Fruit fly (Drosophila melanogaster) whole organism, embryonic: ENCODE measurements around the gene sro.

ENCODE experiments used
- Bteb2 ChIP-seq: fragments of 200-800 bp; sonication (Bioruptor generic); optimal IDR thresholded peaks from 2 replicates; lab custom pipeline; 2016; ENCODE audit warnings: missing biosample characterization, missing genetic modification characterization
- CG10147 ChIP-seq: fragments of 200-800 bp; sonication (Bioruptor generic); optimal IDR thresholded peaks from 2 replicates; lab custom pipeline; 2019; ENCODE audit warnings: missing biosample characterization, mild to moderate bottlenecking, missing genetic modification characterization, moderate library complexity
- CG11085 ChIP-seq: fragments of 200-800 bp; sonication (Bioruptor generic); IDR thresholded peaks from 2 replicates; pipeline ENCODE4 v1.3.6; 2022; ENCODE audit warnings: missing biosample characterization, missing genetic modification characterization
- CG1233 ChIP-seq: fragments of 200-800 bp; sonication (Bioruptor generic); optimal IDR thresholded peaks from 4 replicates; lab custom pipeline; 2018; ENCODE audit warnings: missing biosample characterization, mild to moderate bottlenecking, missing genetic modification characterization
- CG13775 ChIP-seq: fragments of 200-800 bp; sonication (Bioruptor generic); optimal IDR thresholded peaks from 3 replicates; lab custom pipeline; 2017; ENCODE audit warnings: missing biosample characterization, mild to moderate bottlenecking, missing genetic modification characterization
- CG14710 ChIP-seq: fragments of 200-800 bp; sonication (Bioruptor generic); optimal IDR thresholded peaks from 3 replicates; lab custom pipeline; 2019; ENCODE audit warnings: missing biosample characterization, mild to moderate bottlenecking, missing genetic modification characterization, moderate library complexity
- CG15011 ChIP-seq: fragments of 200-800 bp; sonication (Bioruptor generic); optimal IDR thresholded peaks from 3 replicates; lab custom pipeline; 2018; ENCODE audit warnings: missing biosample characterization, mild to moderate bottlenecking, missing genetic modification characterization
- CG15514 ChIP-seq: fragments of 200-800 bp; sonication (Bioruptor generic); optimal IDR thresholded peaks from 3 replicates; lab custom pipeline; 2017; ENCODE audit warnings: missing biosample characterization, missing genetic modification characterization, mild to moderate bottlenecking, moderate library complexity, missing genetic modification reagents
- CG15601 ChIP-seq: fragments of 200-800 bp; sonication (Bioruptor generic); optimal IDR thresholded peaks from 3 replicates; lab custom pipeline; 2019; ENCODE audit warnings: missing biosample characterization, mild to moderate bottlenecking, missing genetic modification characterization, moderate library complexity
- CG17612 ChIP-seq: fragments of 200-800 bp; sonication (Bioruptor generic); IDR thresholded peaks from 2 replicates; pipeline ENCODE4 v1.3.6; 2022; ENCODE audit warnings: missing biosample characterization, missing genetic modification characterization
- CG18262 ChIP-seq: fragments of 200-800 bp; optimal IDR thresholded peaks from 3 replicates; lab custom pipeline; 2019; ENCODE audit warnings: missing biosample characterization, mild to moderate bottlenecking, missing genetic modification characterization, moderate library complexity
- CG18764 ChIP-seq: fragments of 200-800 bp; sonication (Bioruptor generic); optimal IDR thresholded peaks from 3 replicates; lab custom pipeline; 2016; ENCODE audit warnings: missing biosample characterization, missing genetic modification characterization
- CG33213 ChIP-seq: fragments of 200-800 bp; sonication (Bioruptor generic); optimal IDR thresholded peaks from 3 replicates; lab custom pipeline; 2016; ENCODE audit warnings: missing biosample characterization, missing genetic modification characterization
- CG4328 ChIP-seq: fragments of 200-800 bp; sonication (Bioruptor generic); optimal IDR thresholded peaks from 3 replicates; lab custom pipeline; 2017; ENCODE audit warnings: missing biosample characterization, missing genetic modification reagents, missing genetic modification characterization
- CG4617 ChIP-seq: fragments of 200-800 bp; sonication (Bioruptor generic); optimal IDR thresholded peaks from 3 replicates; lab custom pipeline; 2016; ENCODE audit warnings: missing biosample characterization, missing genetic modification characterization, borderline replicate concordance
- CG6254 ChIP-seq: fragments of 200-800 bp; sonication (Bioruptor generic); optimal IDR thresholded peaks from 3 replicates; lab custom pipeline; 2017; ENCODE audit warnings: mild to moderate bottlenecking, missing biosample characterization, missing genetic modification reagents, missing genetic modification characterization
- CG7928 ChIP-seq: fragments of 200-800 bp; sonication (Bioruptor generic); optimal IDR thresholded peaks from 2 replicates; lab custom pipeline; 2017; ENCODE audit warnings: missing biosample characterization, mild to moderate bottlenecking, missing genetic modification characterization
- CkIIα-i1 ChIP-seq: fragments of 200-800 bp; sonication (Bioruptor generic); IDR thresholded peaks from 2 replicates; pipeline ENCODE4 v1.3.6; 2022; ENCODE audit warnings: missing biosample characterization, missing genetic modification characterization
- ERR ChIP-seq: fragments of 200-800 bp; sonication (Bioruptor generic); optimal IDR thresholded peaks from 2 replicates; lab custom pipeline; 2016; ENCODE audit warnings: missing biosample characterization, missing genetic modification characterization
- Fer3 ChIP-seq: fragments of 200-800 bp; sonication (Bioruptor generic); optimal IDR thresholded peaks from 2 replicates; lab custom pipeline; 2018; ENCODE audit warnings: missing biosample characterization, mild to moderate bottlenecking, missing genetic modification characterization, moderate library complexity
- H15 ChIP-seq: fragments of 200-800 bp; sonication (Bioruptor generic); IDR thresholded peaks from 3 replicates; pipeline ENCODE4 v1.3.6; 2022; ENCODE audit warnings: missing biosample characterization, missing genetic modification characterization
- Hr3 ChIP-seq: fragments of 200-800 bp; sonication (Bioruptor generic); optimal IDR thresholded peaks from 3 replicates; lab custom pipeline; 2016; ENCODE audit warnings: missing biosample characterization, missing genetic modification characterization
- Hr51 ChIP-seq, 2 experiments: fragments of 200-800 bp; sonication (Bioruptor generic); optimal IDR thresholded peaks; 2 replicates in 1 of 2; 3 replicates in 1 of 2; lab custom pipeline; 2016 to 2018; ENCODE audit warnings: missing biosample characterization in 2 of 2, missing genetic modification characterization in 2 of 2, mild to moderate bottlenecking in 1 of 2, moderate library complexity in 1 of 2
- Hr78 ChIP-seq, 2 experiments: fragments of 200-800 bp in 1 of 2; fragments of >200 bp in 1 of 2; sonication (Bioruptor generic) in 1 of 2; optimal IDR thresholded peaks; 2 replicates each; lab custom pipeline; 2017 to 2019; ENCODE audit warnings: missing biosample characterization in 2 of 2, missing genetic modification characterization in 2 of 2, mild to moderate bottlenecking in 1 of 2, moderate library complexity in 1 of 2
- Max ChIP-seq: fragments of 200-800 bp; sonication (Bioruptor generic); optimal IDR thresholded peaks from 2 replicates; lab custom pipeline; 2016; ENCODE audit warnings: missing biosample characterization, mild to moderate bottlenecking, missing genetic modification characterization
- Myb ChIP-seq: fragments of 200-800 bp; sonication (Bioruptor generic); optimal IDR thresholded peaks from 2 replicates; lab custom pipeline; 2016; ENCODE audit warnings: missing biosample characterization, missing genetic modification characterization
- NK7.1 ChIP-seq: fragments of 200-800 bp; sonication (Bioruptor generic); optimal IDR thresholded peaks from 3 replicates; lab custom pipeline; 2016; ENCODE audit warnings: missing biosample characterization, missing genetic modification characterization
- NfI ChIP-seq: fragments of 200-800 bp; sonication (Bioruptor generic); optimal IDR thresholded peaks from 3 replicates; lab custom pipeline; 2018; ENCODE audit warnings: missing biosample characterization, mild to moderate bottlenecking, missing genetic modification characterization, moderate library complexity
- Oaz ChIP-seq: fragments of 200-800 bp; sonication (Bioruptor generic); IDR thresholded peaks from 2 replicates; pipeline ENCODE4 v1.3.6; 2022; ENCODE audit warnings: missing biosample characterization, missing genetic modification characterization
- Poxn ChIP-seq: fragments of 200-800 bp; sonication (Bioruptor generic); IDR thresholded peaks from 2 replicates; pipeline ENCODE4 v1.3.6; 2022; ENCODE audit warnings: missing biosample characterization, missing genetic modification characterization
- Ptx1 ChIP-seq: fragments of 200-800 bp; sonication (Bioruptor generic); IDR thresholded peaks from 2 replicates; pipeline ENCODE4 v1.3.6; 2022; ENCODE audit warnings: missing biosample characterization, missing genetic modification characterization
- Six4 ChIP-seq: fragments of 200-800 bp; sonication (Bioruptor generic); optimal IDR thresholded peaks from 2 replicates; lab custom pipeline; 2016; ENCODE audit warnings: missing biosample characterization, missing genetic modification characterization
- Usf ChIP-seq: fragments of 200-800 bp; sonication (Bioruptor generic); optimal IDR thresholded peaks from 2 replicates; lab custom pipeline; 2017; ENCODE audit warnings: missing genotype, missing biosample characterization, missing genetic modification characterization
- ac ChIP-seq: fragments of 200-800 bp; sonication (Bioruptor generic); optimal IDR thresholded peaks from 3 replicates; lab custom pipeline; 2017; ENCODE audit warnings: missing biosample characterization, mild to moderate bottlenecking, missing genetic modification characterization
- aop ChIP-seq: fragments of 200-800 bp; sonication (Bioruptor generic); IDR thresholded peaks from 2 replicates; pipeline ENCODE4 v1.3.6; 2022; ENCODE audit warnings: missing biosample characterization, missing genetic modification characterization
- bowl ChIP-seq: fragments of 200-800 bp; sonication (Bioruptor generic); IDR thresholded peaks from 2 replicates; pipeline ENCODE4 v1.3.6; 2022; ENCODE audit warnings: missing biosample characterization, missing genetic modification characterization
- bsh ChIP-seq, 2 experiments: fragments of 200-800 bp; sonication (Bioruptor generic); optimal IDR thresholded peaks; 2 replicates each; lab custom pipeline; 2017 to 2018; ENCODE audit warnings: mild to moderate bottlenecking in 2 of 2, missing biosample characterization in 2 of 2, missing genetic modification characterization in 2 of 2, moderate library complexity in 1 of 2
- croc ChIP-seq: fragments of 200-800 bp; sonication (Bioruptor generic); conservative IDR thresholded peaks from 3 replicates; pipeline ENCODE4 v1.3.6; 2022; ENCODE audit warnings: missing biosample characterization, missing genetic modification characterization
- dati ChIP-seq: fragments of 200-800 bp; sonication (Bioruptor generic); IDR thresholded peaks from 2 replicates; pipeline ENCODE4 v1.3.6; 2022; ENCODE audit warnings: missing biosample characterization, missing genetic modification characterization
- fd96Cb ChIP-seq: fragments of 200-800 bp; sonication (Bioruptor generic); optimal IDR thresholded peaks from 2 replicates; lab custom pipeline; 2018; ENCODE audit warnings: missing biosample characterization, mild to moderate bottlenecking, missing genetic modification characterization, moderate library complexity
- gt ChIP-seq: fragments of 200-800 bp; sonication (Bioruptor generic); IDR thresholded peaks from 2 replicates; pipeline ENCODE4 v1.3.6; 2022; ENCODE audit warnings: missing biosample characterization, missing genetic modification characterization
- her ChIP-seq: fragments of 200-800 bp; sonication (Bioruptor generic); optimal IDR thresholded peaks from 2 replicates; lab custom pipeline; 2016; ENCODE audit warnings: missing biosample characterization, missing genetic modification characterization
- lbe ChIP-seq: fragments of 200-800 bp; sonication (Bioruptor generic); optimal IDR thresholded peaks from 2 replicates; lab custom pipeline; 2016; ENCODE audit warnings: missing biosample characterization, mild to moderate bottlenecking, missing genetic modification characterization
- luna ChIP-seq: fragments of 200-800 bp; sonication (Bioruptor generic); optimal IDR thresholded peaks from 2 replicates; lab custom pipeline; 2016; ENCODE audit warnings: missing biosample characterization, missing genetic modification characterization
- org-1 ChIP-seq: fragments of 200-800 bp; sonication (Bioruptor generic); optimal IDR thresholded peaks from 2 replicates; lab custom pipeline; 2017; ENCODE audit warnings: missing biosample characterization, missing genetic modification characterization
- pzg ChIP-seq: fragments of 200-800 bp; sonication (Bioruptor generic); optimal IDR thresholded peaks from 3 replicates; lab custom pipeline; 2018; ENCODE audit warnings: missing biosample characterization, mild to moderate bottlenecking, missing genetic modification characterization, moderate library complexity
- rib ChIP-seq: fragments of 200-800 bp; sonication (Bioruptor generic); IDR thresholded peaks from 2 replicates; pipeline ENCODE4 v1.3.6; 2022; ENCODE audit warnings: missing biosample characterization, missing genetic modification characterization
- seq ChIP-seq: fragments of 200-800 bp; sonication (Bioruptor generic); IDR thresholded peaks from 2 replicates; pipeline ENCODE4 v1.3.6; 2022; ENCODE audit warnings: missing biosample characterization, missing genetic modification characterization
- sna ChIP-seq: fragments of 200-800 bp; sonication (Bioruptor generic); IDR thresholded peaks from 2 replicates; pipeline ENCODE4 v1.3.6; 2022; ENCODE audit warnings: missing biosample characterization, missing genetic modification characterization; ENCODE audit not compliant: partially characterized antibody
- trem ChIP-seq: fragments of 200-800 bp; optimal IDR thresholded peaks from 3 replicates; lab custom pipeline; 2019; ENCODE audit warnings: missing biosample characterization, mild to moderate bottlenecking, missing genetic modification characterization, moderate library complexity
- usp ChIP-seq: fragments of >200 bp; optimal IDR thresholded peaks from 2 replicates; lab custom pipeline; 2017; ENCODE audit warnings: missing biosample characterization, missing genetic modification characterization
- wek ChIP-seq: fragments of 200-800 bp; sonication (Bioruptor generic); optimal IDR thresholded peaks from 3 replicates; lab custom pipeline; 2018; ENCODE audit warnings: missing biosample characterization, mild to moderate bottlenecking, missing genetic modification characterization, moderate library complexity

Gene sro

dm6 chr3R:29830925-29831324, 36.5 kb downstream of the sro start (continued):
- no peak for TF ChIP-seq lbe
- TF ChIP-seq CG15514 = no peak
- no peak for TF ChIP-seq sna (GFP tag; lab: Robert Waterston, UW)
- TF ChIP-seq Ptx1 (GFP tag; lab: Robert Waterston, UW) = no peak
- no peak for TF ChIP-seq CG13775 (GFP tag; lab: Kevin White, UChicago)
- TF ChIP-seq CG4328 (GFP tag; lab: Kevin White, UChicago) = peak; percentile 33
- no peak for TF ChIP-seq CkIIα-i1 (GFP tag; lab: Robert Waterston, UW)
- peak; percentile 56 for TF ChIP-seq trem
- TF ChIP-seq Six4 (GFP tag; lab: Kevin White, UChicago) = no peak
- no peak for TF ChIP-seq her (GFP tag; lab: Kevin White, UChicago)
- TF ChIP-seq CG15011 (GFP tag; lab: Kevin White, UChicago) = peak; percentile 40
- no peak for TF ChIP-seq rib (GFP tag; lab: Robert Waterston, UW)
- TF ChIP-seq Usf (GFP tag; lab: Kevin White, UChicago) = no peak
- TF ChIP-seq CG15601 (tag; lab: Kevin White, UChicago) = no peak
- TF ChIP-seq H15 = no peak
- TF ChIP-seq org-1 (GFP tag; lab: Kevin White, UChicago) = no peak
- no peak for TF ChIP-seq pzg (GFP tag; lab: Kevin White, UChicago)
- TF ChIP-seq CG17612 (GFP tag; lab: Robert Waterston, UW) = no peak
- TF ChIP-seq ac (GFP tag; lab: Kevin White, UChicago) = peak; percentile 56
- TF ChIP-seq CG11085 = no peak
- TF ChIP-seq usp = no peak
- no peak for TF ChIP-seq luna (GFP tag; lab: Kevin White, UChicago)
- no peak for TF ChIP-seq seq
- TF ChIP-seq bsh (GFP tag; optimal IDR thresholded peaks at IDR 0.05; lab: Kevin White, UChicago) = no peak
- TF ChIP-seq aop (GFP tag; lab: Robert Waterston, UW) = no peak
- peak; percentile 84 for TF ChIP-seq CG1233
- peak; percentile 3 for TF ChIP-seq CG18764 (GFP tag; lab: Kevin White, UChicago)
- no peak for TF ChIP-seq dati (GFP tag; lab: Robert Waterston, UW)
- no peak for TF ChIP-seq bowl (GFP tag; lab: Robert Waterston, UW)
- TF ChIP-seq Bteb2 (GFP tag; lab: Kevin White, UChicago) = no peak
- no peak for TF ChIP-seq NK7.1 (GFP tag; lab: Kevin White, UChicago)
- TF ChIP-seq Fer3 = no peak
- TF ChIP-seq CG6254 (GFP tag; lab: Kevin White, UChicago) = peak; percentile 66
- TF ChIP-seq Poxn (GFP tag; lab: Robert Waterston, UW) = no peak
- TF ChIP-seq CG10147 (GFP tag; lab: Kevin White, UChicago) = no peak
- peak; percentile 66 for TF ChIP-seq CG18262
- peak; percentile 82 for TF ChIP-seq CG14710 (tag; lab: Kevin White, UChicago)
- no peak for TF ChIP-seq Hr78 (GFP tag; optimal IDR thresholded peaks at IDR 0.05; lab: Kevin White, UChicago)
- no peak for TF ChIP-seq CG4617 (GFP tag; lab: Kevin White, UChicago)
- TF ChIP-seq CG33213 (GFP tag; lab: Kevin White, UChicago) = peak; percentile 24
- TF ChIP-seq Oaz (GFP tag; lab: Robert Waterston, UW) = no peak
- no peak for TF ChIP-seq Hr51 (GFP tag; optimal IDR thresholded peaks at IDR 0.05; lab: Kevin White, UChicago)
- peak; percentile 45 for TF ChIP-seq wek (GFP tag; lab: Kevin White, UChicago)
- no peak for TF ChIP-seq gt
- no peak for TF ChIP-seq Hr3 (GFP tag; lab: Kevin White, UChicago)
- TF ChIP-seq Myb = no peak
- no peak for TF ChIP-seq croc (GFP tag; lab: Robert Waterston, UW)
- no peak for TF ChIP-seq fd96Cb (tag; lab: Kevin White, UChicago)
- no peak for TF ChIP-seq CG7928 (GFP tag; lab: Kevin White, UChicago)
- TF ChIP-seq ERR (GFP tag; lab: Kevin White, UChicago) = no peak
- TF ChIP-seq Max (GFP tag; lab: Kevin White, UChicago) = no peak
- TF ChIP-seq NfI (GFP tag; lab: Kevin White, UChicago) = no peak
